Fruit fly (Drosophila melanogaster) whole organism, embryonic: ENCODE results near the gene GluProRS.

Experiments used
- Bdp1 ChIP-seq: fragments of 200-800 bp; sonication (Bioruptor generic); optimal IDR thresholded peaks from 3 replicates; lab custom pipeline; 2016; ENCODE audit warnings: missing biosample characterization, missing genetic modification characterization
- CG10147 ChIP-seq: fragments of 200-800 bp; sonication (Bioruptor generic); optimal IDR thresholded peaks from 2 replicates; lab custom pipeline; 2019; ENCODE audit warnings: missing biosample characterization, mild to moderate bottlenecking, missing genetic modification characterization, moderate library complexity
- CG10274 ChIP-seq: fragments of 200-800 bp; sonication (Bioruptor generic); optimal IDR thresholded peaks from 3 replicates; lab custom pipeline; 2017; ENCODE audit warnings: missing biosample characterization, mild to moderate bottlenecking, missing genetic modification characterization
- CG10462 ChIP-seq: fragments of 200-800 bp; sonication (Bioruptor generic); optimal IDR thresholded peaks from 2 replicates; lab custom pipeline; 2016; ENCODE audit warnings: missing biosample characterization, missing genetic modification characterization
- CG10543 ChIP-seq: fragments of 200-800 bp; sonication (Bioruptor generic); optimal IDR thresholded peaks from 3 replicates; lab custom pipeline; 2017; ENCODE audit warnings: missing biosample characterization, mild to moderate bottlenecking, missing genetic modification characterization, moderate library complexity
- CG10565 ChIP-seq: fragments of 200-800 bp; sonication (Bioruptor generic); optimal IDR thresholded peaks from 3 replicates; lab custom pipeline; 2016; ENCODE audit warnings: missing biosample characterization, mild to moderate bottlenecking, missing genetic modification characterization
- CG15011 ChIP-seq: fragments of 200-800 bp; sonication (Bioruptor generic); optimal IDR thresholded peaks from 3 replicates; lab custom pipeline; 2018; ENCODE audit warnings: missing biosample characterization, mild to moderate bottlenecking, missing genetic modification characterization
- CG1792 ChIP-seq: fragments of 200-800 bp; sonication (Bioruptor generic); optimal IDR thresholded peaks from 2 replicates; lab custom pipeline; 2016; ENCODE audit warnings: missing biosample characterization, missing genetic modification characterization
- CG2875 ChIP-seq: fragments of 200-800 bp; sonication (Bioruptor generic); optimal IDR thresholded peaks from 2 replicates; lab custom pipeline; 2017; ENCODE audit warnings: missing biosample characterization, mild to moderate bottlenecking, missing genetic modification characterization, missing genetic modification reagents
- CG31224 ChIP-seq: fragments of 200-800 bp; sonication (Bioruptor generic); IDR thresholded peaks from 2 replicates; pipeline ENCODE4 v1.3.6; 2022; ENCODE audit warnings: missing biosample characterization, missing genetic modification characterization
- CG3407 ChIP-seq: fragments of 200-800 bp; sonication (Bioruptor generic); optimal IDR thresholded peaks from 2 replicates; lab custom pipeline; 2018; ENCODE audit warnings: missing biosample characterization, mild to moderate bottlenecking, missing genetic modification characterization
- CG34224 ChIP-seq: fragments of 200-800 bp; sonication (Bioruptor generic); IDR thresholded peaks from 3 replicates; pipeline ENCODE4 v1.3.6; 2022; ENCODE audit warnings: missing biosample characterization, missing genetic modification characterization; ENCODE audit not compliant: partially characterized antibody
- CG3995 ChIP-seq: fragments of 200-800 bp; sonication (Bioruptor generic); optimal IDR thresholded peaks from 3 replicates; lab custom pipeline; 2016; ENCODE audit warnings: missing biosample characterization, missing genetic modification characterization
- CG6791 ChIP-seq: fragments of 200-800 bp; sonication (Bioruptor generic); IDR thresholded peaks from 3 replicates; pipeline ENCODE4 v1.3.6; 2022; ENCODE audit warnings: missing biosample characterization, missing genetic modification characterization; ENCODE audit not compliant: partially characterized antibody
- CG9215 ChIP-seq: fragments of 200-800 bp; sonication (Bioruptor generic); IDR thresholded peaks from 2 replicates; pipeline ENCODE4 v1.3.6; 2022; ENCODE audit warnings: missing biosample characterization, missing genetic modification characterization
- CG9609 ChIP-seq: fragments of 200-800 bp; sonication (Bioruptor generic); optimal IDR thresholded peaks from 3 replicates; lab custom pipeline; 2016; ENCODE audit warnings: missing biosample characterization, missing genetic modification characterization
- D19A ChIP-seq: fragments of 200-800 bp; optimal IDR thresholded peaks from 3 replicates; lab custom pipeline; 2019; ENCODE audit warnings: missing biosample characterization, mild to moderate bottlenecking, missing genetic modification characterization, moderate library complexity
- Deaf1 ChIP-seq: fragments of 200-800 bp; optimal IDR thresholded peaks from 3 replicates; lab custom pipeline; 2019; ENCODE audit warnings: missing biosample characterization, mild to moderate bottlenecking, missing genetic modification characterization, moderate library complexity
- Dek ChIP-seq: fragments of 200-800 bp; sonication (Bioruptor generic); optimal IDR thresholded peaks from 3 replicates; lab custom pipeline; 2019; ENCODE audit warnings: missing biosample characterization, mild to moderate bottlenecking, missing genetic modification characterization, moderate library complexity
- Elba2 ChIP-seq: fragments of 200-800 bp; sonication (Bioruptor generic); optimal IDR thresholded peaks from 3 replicates; lab custom pipeline; 2016; ENCODE audit warnings: missing biosample characterization, missing genetic modification characterization
- Ets97D ChIP-seq: fragments of 200-800 bp; sonication (Bioruptor generic); optimal IDR thresholded peaks from 3 replicates; lab custom pipeline; 2016; ENCODE audit warnings: missing biosample characterization, missing genetic modification characterization
- Hey ChIP-seq: fragments of 200-800 bp; sonication (Bioruptor generic); optimal IDR thresholded peaks from 3 replicates; lab custom pipeline; 2018; ENCODE audit warnings: missing biosample characterization, mild to moderate bottlenecking, missing genetic modification characterization
- Hmx ChIP-seq: fragments of 200-800 bp; sonication (Bioruptor generic); optimal IDR thresholded peaks from 2 replicates; lab custom pipeline; 2016; ENCODE audit warnings: missing biosample characterization, missing genetic modification characterization
- Hr3 ChIP-seq: fragments of 200-800 bp; sonication (Bioruptor generic); optimal IDR thresholded peaks from 3 replicates; lab custom pipeline; 2016; ENCODE audit warnings: missing biosample characterization, missing genetic modification characterization
- Nf-YB ChIP-seq: fragments of 200-800 bp; sonication (Bioruptor generic); optimal IDR thresholded peaks from 3 replicates; lab custom pipeline; 2019; ENCODE audit warnings: missing biosample characterization, mild to moderate bottlenecking, missing genetic modification characterization, moderate library complexity
- Oli ChIP-seq: fragments of 200-800 bp; sonication (Bioruptor generic); optimal IDR thresholded peaks from 2 replicates; lab custom pipeline; 2018; ENCODE audit warnings: missing biosample characterization, mild to moderate bottlenecking, missing genetic modification characterization, moderate library complexity
- Poxn ChIP-seq: fragments of 200-800 bp; sonication (Bioruptor generic); IDR thresholded peaks from 2 replicates; pipeline ENCODE4 v1.3.6; 2022; ENCODE audit warnings: missing biosample characterization, missing genetic modification characterization
- Sox102F ChIP-seq: fragments of 200-800 bp; sonication (Bioruptor generic); optimal IDR thresholded peaks from 2 replicates; lab custom pipeline; 2018; ENCODE audit warnings: missing biosample characterization, mild to moderate bottlenecking, missing genetic modification characterization, moderate library complexity
- Spps ChIP-seq: fragments of 200-800 bp; sonication (Bioruptor generic); optimal IDR thresholded peaks from 2 replicates; lab custom pipeline; 2018; ENCODE audit warnings: missing biosample characterization, mild to moderate bottlenecking, missing genetic modification characterization
- Ssrp ChIP-seq: fragments of 200-800 bp; sonication (Bioruptor generic); optimal IDR thresholded peaks from 2 replicates; lab custom pipeline; 2018; ENCODE audit warnings: missing biosample characterization, mild to moderate bottlenecking, missing genetic modification characterization, moderate library complexity
- aop ChIP-seq: fragments of 200-800 bp; sonication (Bioruptor generic); IDR thresholded peaks from 2 replicates; pipeline ENCODE4 v1.3.6; 2022; ENCODE audit warnings: missing biosample characterization, missing genetic modification characterization
- ato ChIP-seq: fragments of 200-800 bp; sonication (Bioruptor generic); IDR thresholded peaks from 2 replicates; pipeline ENCODE4 v1.3.6; 2022; ENCODE audit warnings: missing biosample characterization, missing genetic modification characterization; ENCODE audit not compliant: partially characterized antibody
- corto ChIP-seq: fragments of 200-800 bp; sonication (Bioruptor generic); optimal IDR thresholded peaks from 2 replicates; lab custom pipeline; 2016; ENCODE audit warnings: missing biosample characterization, mild to moderate bottlenecking, missing genetic modification characterization, moderate library complexity
- crol ChIP-seq: fragments of 200-800 bp; sonication (Bioruptor generic); IDR thresholded peaks from 2 replicates; pipeline ENCODE4 v1.3.6; 2022; ENCODE audit warnings: missing biosample characterization, missing genetic modification characterization
- disco-r ChIP-seq: fragments of 200-800 bp; sonication (Bioruptor generic); optimal IDR thresholded peaks from 2 replicates; lab custom pipeline; 2016; ENCODE audit warnings: missing biosample characterization, missing genetic modification characterization
- dmrt99B ChIP-seq: fragments of 200-800 bp; sonication (Bioruptor generic); optimal IDR thresholded peaks from 2 replicates; lab custom pipeline; 2018; ENCODE audit warnings: missing biosample characterization, mild to moderate bottlenecking, missing genetic modification characterization, moderate library complexity
- gsb ChIP-seq: fragments of 200-800 bp; sonication (Bioruptor generic); IDR thresholded peaks from 2 replicates; pipeline ENCODE4 v1.3.6; 2022; ENCODE audit warnings: missing biosample characterization, missing genetic modification characterization
- h ChIP-seq: fragments of >200 bp; optimal IDR thresholded peaks from 2 replicates; lab custom pipeline; 2017
- kay ChIP-seq: fragments of 200-800 bp; sonication (Bioruptor generic); optimal IDR thresholded peaks from 2 replicates; lab custom pipeline; 2016; ENCODE audit warnings: missing biosample characterization, missing genetic modification characterization
- lilli ChIP-seq: fragments of 200-800 bp; sonication (Bioruptor generic); optimal IDR thresholded peaks from 3 replicates; lab custom pipeline; 2016; ENCODE audit warnings: missing biosample characterization, missing genetic modification characterization
- luna ChIP-seq: fragments of 200-800 bp; sonication (Bioruptor generic); optimal IDR thresholded peaks from 2 replicates; lab custom pipeline; 2016; ENCODE audit warnings: missing biosample characterization, missing genetic modification characterization
- onecut ChIP-seq: fragments of 200-800 bp; sonication (Bioruptor generic); IDR thresholded peaks from 2 replicates; pipeline ENCODE4 v1.3.6; 2022; ENCODE audit warnings: missing biosample characterization, missing genetic modification characterization
- peb ChIP-seq: fragments of 200-800 bp; sonication (Bioruptor generic); IDR thresholded peaks from 2 replicates; pipeline ENCODE4 v1.3.6; 2022; ENCODE audit warnings: missing biosample characterization, missing genetic modification characterization
- psq ChIP-seq: fragments of 200-800 bp; sonication (Bioruptor generic); optimal IDR thresholded peaks from 2 replicates; lab custom pipeline; 2017; ENCODE audit warnings: missing biosample characterization, missing genetic modification characterization
- rib ChIP-seq: fragments of 200-800 bp; sonication (Bioruptor generic); IDR thresholded peaks from 2 replicates; pipeline ENCODE4 v1.3.6; 2022; ENCODE audit warnings: missing biosample characterization, missing genetic modification characterization
- slou ChIP-seq: fragments of 200-800 bp; sonication (Bioruptor generic); optimal IDR thresholded peaks from 3 replicates; lab custom pipeline; 2016; ENCODE audit warnings: missing biosample characterization, missing genetic modification characterization
- tin ChIP-seq: fragments of 200-800 bp; sonication (Bioruptor generic); optimal IDR thresholded peaks from 3 replicates; lab custom pipeline; 2016; ENCODE audit warnings: missing biosample characterization, missing genetic modification characterization
- tll ChIP-seq, 2 experiments: fragments of 200-800 bp in 1 of 2; fragments of >200 bp in 1 of 2; sonication (Bioruptor generic) in 1 of 2; optimal IDR thresholded peaks; 2 replicates each; lab custom pipeline; 2017 to 2019; ENCODE audit warnings: missing biosample characterization in 2 of 2, missing genetic modification characterization in 2 of 2, mild to moderate bottlenecking in 1 of 2, moderate library complexity in 1 of 2
- tx ChIP-seq: fragments of 200-800 bp; sonication (Bioruptor generic); optimal IDR thresholded peaks from 2 replicates; lab custom pipeline; 2016; ENCODE audit warnings: missing biosample characterization, missing genetic modification characterization

The GluProRS gene

dm6 chr3R:23939921-23940839 lies 18.0 kb downstream of the GluProRS start (continued):
- peak; percentile 30 for TF ChIP-seq CG10565 (GFP tag; lab: Kevin White, UChicago)
- peak; percentile 36 for TF ChIP-seq Ets97D (GFP tag; lab: Kevin White, UChicago)
- TF ChIP-seq luna (GFP tag; lab: Kevin White, UChicago): no peak
- peak; percentile 76 for TF ChIP-seq Sox102F
- no peak for TF ChIP-seq corto (GFP tag; lab: Kevin White, UChicago)
- no peak for TF ChIP-seq ato (GFP tag; lab: Robert Waterston, UW)
- peak; percentile 71 for TF ChIP-seq rib (GFP tag; lab: Robert Waterston, UW)
- peak; percentile 59 for TF ChIP-seq Dek (tag; lab: Kevin White, UChicago)
- TF ChIP-seq tll (GFP tag; optimal IDR thresholded peaks at IDR 0.05; lab: Kevin White, UChicago): peak in 1 of 2 experiments; percentile 22
- peak; percentile 34 for TF ChIP-seq tin (GFP tag; lab: Kevin White, UChicago)
- no peak for TF ChIP-seq CG3995 (GFP tag; lab: Kevin White, UChicago)
- TF ChIP-seq CG6791 (GFP tag; lab: Robert Waterston, UW): no peak
- TF ChIP-seq Ssrp (tag; lab: Kevin White, UChicago): peak; percentile 13
- TF ChIP-seq disco-r (GFP tag; lab: Kevin White, UChicago): no peak
- TF ChIP-seq Hmx: no peak
- peak; percentile 66 for TF ChIP-seq peb (GFP tag; lab: Robert Waterston, UW)
- no peak for TF ChIP-seq aop (GFP tag; lab: Robert Waterston, UW)
- peak; percentile 52 for TF ChIP-seq lilli (GFP tag; lab: Kevin White, UChicago)
- 0 out of 3 replicates have a peak, but pooled peaks have one; percentile 21 for TF ChIP-seq CG34224 (GFP tag; lab: Robert Waterston, UW)
- TF ChIP-seq CG9215 (GFP tag; lab: Robert Waterston, UW): no peak
- TF ChIP-seq onecut (GFP tag; lab: Robert Waterston, UW): peak; percentile 84
- TF ChIP-seq crol (GFP tag; lab: Robert Waterston, UW): no peak
- peak; percentile 54 for TF ChIP-seq psq (GFP tag; lab: Kevin White, UChicago)
- TF ChIP-seq CG15011 (GFP tag; lab: Kevin White, UChicago): peak; percentile 84
- TF ChIP-seq CG10543: peak; percentile 90
- TF ChIP-seq kay (GFP tag; lab: Kevin White, UChicago): peak; percentile 59
- TF ChIP-seq h (lab: Kevin White, UChicago): no peak
- peak; percentile 70 for TF ChIP-seq Nf-YB (GFP tag; lab: Kevin White, UChicago)
- peak; percentile 28 for TF ChIP-seq Hr3 (GFP tag; lab: Kevin White, UChicago)
- peak; percentile 62 for TF ChIP-seq CG1792 (GFP tag; lab: Kevin White, UChicago)
- peak; percentile 45 for TF ChIP-seq Oli (tag; lab: Kevin White, UChicago)
- peak; percentile 77 for TF ChIP-seq gsb (GFP tag; lab: Robert Waterston, UW)
- TF ChIP-seq CG9609 (GFP tag; lab: Kevin White, UChicago): no peak
- peak; percentile 72 for TF ChIP-seq Bdp1 (GFP tag; lab: Kevin White, UChicago)
- peak; percentile 87 for TF ChIP-seq Hey (tag; lab: Kevin White, UChicago)
- peak; percentile 95 for TF ChIP-seq CG3407 (GFP tag; lab: Kevin White, UChicago)
- peak; percentile 28 for TF ChIP-seq CG10147 (GFP tag; lab: Kevin White, UChicago)
- TF ChIP-seq D19A (tag; lab: Kevin White, UChicago): peak; percentile 64
- TF ChIP-seq CG31224 (GFP tag; lab: Robert Waterston, UW): no peak
- TF ChIP-seq Deaf1 (tag; lab: Kevin White, UChicago): no peak
- peak; percentile 82 for TF ChIP-seq slou (GFP tag; lab: Kevin White, UChicago)
- TF ChIP-seq Poxn: no peak
- TF ChIP-seq tx (GFP tag; lab: Kevin White, UChicago): no peak
- peak; percentile 63 for TF ChIP-seq CG10274 (GFP tag; lab: Kevin White, UChicago)
- no peak for TF ChIP-seq Elba2 (GFP tag; lab: Kevin White, UChicago)
- TF ChIP-seq dmrt99B (tag; lab: Kevin White, UChicago): peak; percentile 78
- TF ChIP-seq CG2875 (GFP tag; lab: Kevin White, UChicago): peak; percentile 97
- peak; percentile 69 for TF ChIP-seq CG10462 (GFP tag; lab: Kevin White, UChicago)
- TF ChIP-seq Spps: peak; percentile 75
